Fruit fly (Drosophila melanogaster) whole organism, embryonic: ENCODE measurements around the gene Pif1A.

Experiments
- CG10209 ChIP-seq: fragments of 200-800 bp; sonication (Bioruptor generic); optimal IDR thresholded peaks from 3 replicates; lab custom pipeline; 2017; ENCODE audit warnings: missing biosample characterization, mild to moderate bottlenecking, missing genetic modification characterization, missing genetic modification reagents
- CG10321 ChIP-seq: fragments of 200-800 bp; sonication (Bioruptor generic); IDR thresholded peaks from 2 replicates; pipeline ENCODE4 v1.3.6; 2022; ENCODE audit warnings: missing biosample characterization, missing genetic modification characterization
- CG10654 ChIP-seq: fragments of 200-800 bp; sonication (Bioruptor generic); optimal IDR thresholded peaks from 2 replicates; lab custom pipeline; 2016; ENCODE audit warnings: missing biosample characterization, missing genetic modification characterization
- CG13287 ChIP-seq: fragments of 200-800 bp; sonication (Bioruptor generic); IDR thresholded peaks from 2 replicates; pipeline ENCODE4 v1.3.6; 2022; ENCODE audit warnings: missing biosample characterization, missing genetic modification characterization; ENCODE audit not compliant: partially characterized antibody
- CG14860 ChIP-seq: fragments of 200-800 bp; sonication (Bioruptor generic); IDR thresholded peaks from 3 replicates; pipeline ENCODE4 v1.3.6; 2022; ENCODE audit warnings: missing biosample characterization, missing genetic modification characterization; ENCODE audit not compliant: partially characterized antibody
- CG1603 ChIP-seq: fragments of 200-800 bp; sonication (Bioruptor generic); optimal IDR thresholded peaks from 2 replicates; lab custom pipeline; 2019; ENCODE audit warnings: missing biosample characterization, mild to moderate bottlenecking, missing genetic modification characterization, moderate library complexity
- CG17186 ChIP-seq: fragments of 200-800 bp; sonication (Bioruptor generic); optimal IDR thresholded peaks from 3 replicates; lab custom pipeline; 2017; ENCODE audit warnings: missing biosample characterization, missing genetic modification reagents, missing genetic modification characterization
- CG33557 ChIP-seq: fragments of 200-800 bp; sonication (Bioruptor generic); optimal IDR thresholded peaks from 2 replicates; lab custom pipeline; 2019; ENCODE audit warnings: missing biosample characterization, mild to moderate bottlenecking, missing genetic modification characterization, moderate library complexity
- CG3838 ChIP-seq: fragments of 200-800 bp; sonication (Bioruptor generic); optimal IDR thresholded peaks from 3 replicates; lab custom pipeline; 2016; ENCODE audit warnings: missing biosample characterization, missing genetic modification characterization
- CG4617 ChIP-seq: fragments of 200-800 bp; sonication (Bioruptor generic); optimal IDR thresholded peaks from 3 replicates; lab custom pipeline; 2016; ENCODE audit warnings: missing biosample characterization, missing genetic modification characterization, borderline replicate concordance
- CG6689 ChIP-seq: fragments of 200-800 bp; sonication (Bioruptor generic); IDR thresholded peaks from 2 replicates; pipeline ENCODE4 v1.3.6; 2022; ENCODE audit warnings: missing biosample characterization, missing genetic modification characterization
- CG8290 ChIP-seq, 3 experiments: fragments of 200-800 bp; sonication (Bioruptor generic); optimal IDR thresholded peaks; 2 replicates each; lab custom pipeline; 2016 to 2019; ENCODE audit warnings: missing biosample characterization in 3 of 3, missing genetic modification characterization in 3 of 3, mild to moderate bottlenecking in 2 of 3, moderate library complexity in 1 of 3
- D ChIP-seq, 2 experiments: fragments of 200-800 bp in 1 of 2; fragments of >200 bp in 1 of 2; sonication (Bioruptor generic) in 1 of 2; optimal IDR thresholded peaks; 2 replicates in 1 of 2; 3 replicates in 1 of 2; lab custom pipeline; 2017; ENCODE audit warnings: mild to moderate bottlenecking in 1 of 2, missing biosample characterization in 1 of 2, missing genetic modification characterization in 1 of 2, missing genetic modification reagents in 1 of 2
- Dll ChIP-seq: fragments of 200-800 bp; sonication (Bioruptor generic); IDR thresholded peaks from 4 replicates; pipeline ENCODE4 v1.3.6; 2022; ENCODE audit warnings: missing biosample characterization, missing genetic modification characterization; ENCODE audit not compliant: partially characterized antibody
- Doc2 ChIP-seq: fragments of 200-800 bp; sonication (Bioruptor generic); IDR thresholded peaks from 2 replicates; pipeline ENCODE4 v1.3.6; 2022; ENCODE audit warnings: missing biosample characterization, missing genetic modification characterization
- Dp ChIP-seq: fragments of 200-800 bp; sonication (Bioruptor generic); optimal IDR thresholded peaks from 2 replicates; lab custom pipeline; 2018; ENCODE audit warnings: missing biosample characterization, mild to moderate bottlenecking, missing genetic modification characterization, moderate library complexity
- Dref ChIP-seq: fragments of 200-800 bp; sonication (Bioruptor generic); IDR thresholded peaks from 2 replicates; pipeline ENCODE4 v1.3.6; 2022; ENCODE audit warnings: missing biosample characterization, missing genetic modification characterization
- Eip74EF ChIP-seq, 2 experiments: fragments of 200-800 bp in 1 of 2; fragments of >200 bp in 1 of 2; sonication (Bioruptor generic) in 1 of 2; optimal IDR thresholded peaks; 2 replicates each; lab custom pipeline; 2017 to 2019; ENCODE audit warnings: missing biosample characterization in 2 of 2, missing genetic modification characterization in 2 of 2, mild to moderate bottlenecking in 1 of 2, moderate library complexity in 1 of 2
- Ets65A ChIP-seq: fragments of 200-800 bp; sonication (Bioruptor generic); peaks from one replicate; lab custom pipeline; 2016; ENCODE audit warnings: missing biosample characterization, missing genetic modification characterization
- Hmr ChIP-seq: fragments of 200-800 bp; sonication (Bioruptor generic); optimal IDR thresholded peaks from 3 replicates; lab custom pipeline; 2017; ENCODE audit warnings: mild to moderate bottlenecking, missing biosample characterization, missing genetic modification reagents, missing genetic modification characterization
- Kr ChIP-seq: fragments of 200-800 bp; sonication (Bioruptor generic); optimal IDR thresholded peaks from 2 replicates; lab custom pipeline; 2017; ENCODE audit warnings: missing biosample characterization, mild to moderate bottlenecking, missing genetic modification characterization
- MBD-R2 ChIP-seq: fragments of 200-800 bp; sonication (Bioruptor generic); IDR thresholded peaks from 2 replicates; pipeline ENCODE4 v1.3.6; 2022; ENCODE audit warnings: missing biosample characterization, missing genetic modification characterization
- MESR4 ChIP-seq: fragments of 200-800 bp; sonication (Bioruptor generic); optimal IDR thresholded peaks from 2 replicates; lab custom pipeline; 2018; ENCODE audit warnings: missing biosample characterization, mild to moderate bottlenecking, missing genetic modification characterization, moderate library complexity
- Max ChIP-seq: fragments of 200-800 bp; sonication (Bioruptor generic); optimal IDR thresholded peaks from 2 replicates; lab custom pipeline; 2016; ENCODE audit warnings: missing biosample characterization, mild to moderate bottlenecking, missing genetic modification characterization
- Med ChIP-seq: fragments of 200-800 bp; sonication (Bioruptor generic); peaks from one replicate; lab custom pipeline; 2016; ENCODE audit warnings: missing biosample characterization, missing genetic modification characterization, mild to moderate bottlenecking, inconsistent platforms, moderate library complexity
- Meics ChIP-seq: fragments of 200-800 bp; sonication (Bioruptor generic); optimal IDR thresholded peaks from 2 replicates; lab custom pipeline; 2017; ENCODE audit warnings: missing biosample characterization, mild to moderate bottlenecking, missing genetic modification characterization
- Myb ChIP-seq: fragments of 200-800 bp; sonication (Bioruptor generic); optimal IDR thresholded peaks from 2 replicates; lab custom pipeline; 2016; ENCODE audit warnings: missing biosample characterization, missing genetic modification characterization
- NFAT ChIP-seq: fragments of 200-800 bp; sonication (Bioruptor generic); IDR thresholded peaks from 2 replicates; pipeline ENCODE4 v1.3.6; 2022; ENCODE audit warnings: missing biosample characterization, missing genetic modification characterization
- Oaz ChIP-seq: fragments of 200-800 bp; sonication (Bioruptor generic); IDR thresholded peaks from 2 replicates; pipeline ENCODE4 v1.3.6; 2022; ENCODE audit warnings: missing biosample characterization, missing genetic modification characterization
- Opbp ChIP-seq: fragments of 200-800 bp; sonication (Bioruptor generic); IDR thresholded peaks from 3 replicates; pipeline ENCODE4 v1.3.6; 2022; ENCODE audit warnings: missing biosample characterization, missing genetic modification characterization; ENCODE audit not compliant: partially characterized antibody
- Poxn ChIP-seq: fragments of 200-800 bp; sonication (Bioruptor generic); IDR thresholded peaks from 2 replicates; pipeline ENCODE4 v1.3.6; 2022; ENCODE audit warnings: missing biosample characterization, missing genetic modification characterization
- Side ChIP-seq: fragments of 200-800 bp; sonication (Bioruptor generic); optimal IDR thresholded peaks from 2 replicates; lab custom pipeline; 2016; ENCODE audit warnings: missing biosample characterization, missing genetic modification characterization
- Vsx1 ChIP-seq: fragments of 200-800 bp; sonication (Bioruptor generic); optimal IDR thresholded peaks from 2 replicates; lab custom pipeline; 2017; ENCODE audit warnings: missing biosample characterization, mild to moderate bottlenecking, missing genetic modification characterization, missing genetic modification reagents
- Xrp1 ChIP-seq: fragments of 200-800 bp; sonication (Bioruptor generic); IDR thresholded peaks from 2 replicates; pipeline ENCODE4 v1.3.6; 2022; ENCODE audit warnings: missing biosample characterization, missing genetic modification characterization
- cad ChIP-seq: fragments of >200 bp; optimal IDR thresholded peaks from 2 replicates; lab custom pipeline; 2017; ENCODE audit warnings: missing biosample characterization, missing genetic modification characterization
- chif ChIP-seq, 2 experiments: fragments of 200-800 bp; sonication (Bioruptor generic); optimal IDR thresholded peaks; 3 replicates each; lab custom pipeline; 2016; ENCODE audit warnings: missing biosample characterization in 2 of 2, missing genetic modification characterization in 2 of 2
- jumu ChIP-seq: fragments of 200-800 bp; sonication (Bioruptor generic); optimal IDR thresholded peaks from 3 replicates; lab custom pipeline; 2016; ENCODE audit warnings: missing biosample characterization, missing genetic modification characterization
- lola ChIP-seq, 3 experiments: fragments of >200 bp in 2 of 3; fragments of 200-800 bp in 1 of 3; sonication (Bioruptor generic) in 1 of 3; optimal IDR thresholded peaks; 2 replicates each; lab custom pipeline; 2017 to 2019; ENCODE audit warnings: missing biosample characterization in 3 of 3, missing genetic modification characterization in 3 of 3, mild to moderate bottlenecking in 1 of 3, moderate library complexity in 1 of 3
- mirr ChIP-seq: fragments of 200-800 bp; sonication (Bioruptor generic); optimal IDR thresholded peaks from 3 replicates; lab custom pipeline; 2018; ENCODE audit warnings: missing biosample characterization, mild to moderate bottlenecking, missing genetic modification characterization
- nerfin-1 ChIP-seq: fragments of 200-800 bp; sonication (Bioruptor generic); optimal IDR thresholded peaks from 3 replicates; lab custom pipeline; 2019; ENCODE audit warnings: missing biosample characterization, mild to moderate bottlenecking, missing genetic modification characterization, moderate library complexity
- nerfin-2 ChIP-seq: fragments of 200-800 bp; sonication (Bioruptor generic); IDR thresholded peaks from 2 replicates; pipeline ENCODE4 v1.3.6; 2022; ENCODE audit warnings: missing biosample characterization, missing genetic modification characterization; ENCODE audit not compliant: partially characterized antibody
- p53 ChIP-seq: fragments of 200-800 bp; sonication (Bioruptor generic); optimal IDR thresholded peaks from 2 replicates; lab custom pipeline; 2016; ENCODE audit warnings: missing biosample characterization, missing genetic modification characterization
- pnt ChIP-seq: fragments of 200-800 bp; sonication (Bioruptor generic); optimal IDR thresholded peaks from 3 replicates; lab custom pipeline; 2016; ENCODE audit warnings: missing biosample characterization, missing genetic modification characterization
- pzg ChIP-seq: fragments of 200-800 bp; sonication (Bioruptor generic); optimal IDR thresholded peaks from 3 replicates; lab custom pipeline; 2018; ENCODE audit warnings: missing biosample characterization, mild to moderate bottlenecking, missing genetic modification characterization, moderate library complexity
- ttk ChIP-seq: fragments of 200-800 bp; sonication (Bioruptor generic); IDR thresholded peaks from 2 replicates; pipeline ENCODE4 v2.1.2; 2022; ENCODE audit warnings: missing biosample characterization, missing genetic modification characterization
- vfl ChIP-seq: fragments of 200-800 bp; sonication (Bioruptor generic); optimal IDR thresholded peaks from 2 replicates; lab custom pipeline; 2016; ENCODE audit warnings: missing biosample characterization, missing genetic modification characterization
- zen ChIP-seq: fragments of 200-800 bp; sonication (Bioruptor generic); optimal IDR thresholded peaks from 3 replicates; lab custom pipeline; 2018; ENCODE audit warnings: missing biosample characterization, mild to moderate bottlenecking, missing genetic modification characterization, moderate library complexity
- zfh1 ChIP-seq: fragments of 200-800 bp; sonication (Bioruptor generic); IDR thresholded peaks from 3 replicates; pipeline ENCODE4 v1.3.6; 2022; ENCODE audit warnings: missing biosample characterization, missing genetic modification characterization
- zfh2 ChIP-seq: fragments of 200-800 bp; sonication (Bioruptor generic); optimal IDR thresholded peaks from 2 replicates; lab custom pipeline; 2016; ENCODE audit warnings: missing biosample characterization, missing genetic modification characterization

Gene Pif1A

DNA sequence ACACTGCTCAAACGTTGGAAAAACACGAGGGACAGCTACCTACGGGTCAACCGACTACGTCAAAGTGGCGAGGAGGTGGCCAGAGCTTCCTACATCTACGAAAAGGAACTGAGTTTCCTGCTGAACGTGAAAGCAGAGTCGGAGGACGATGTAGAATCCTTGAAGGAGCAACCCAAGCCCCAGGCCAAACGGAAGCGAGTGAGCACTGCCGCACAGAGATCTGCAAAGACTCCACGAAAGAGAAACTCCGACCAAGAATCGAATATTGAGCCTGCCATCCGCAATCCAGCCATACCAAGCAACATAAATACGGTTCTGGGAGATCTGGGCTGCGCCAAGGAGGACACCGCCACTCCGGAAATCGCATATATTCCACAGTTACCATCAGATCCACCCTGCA is 5.7 kb upstream of the Pif1A start (continued):
- peak; percentile 16 for TF ChIP-seq D (optimal IDR thresholded peaks at IDR 0.05; lab: Kevin White, UChicago)
- TF ChIP-seq D (GFP tag; optimal IDR thresholded peaks at IDR 0.05; lab: Kevin White, UChicago): no peak
- TF ChIP-seq Doc2 (GFP tag; lab: Robert Waterston, UW): no peak
- TF ChIP-seq p53 (GFP tag; lab: Kevin White, UChicago): no peak
- TF ChIP-seq chif (GFP tag; optimal IDR thresholded peaks at IDR 0.05; lab: Kevin White, UChicago): no peak
- TF ChIP-seq Opbp (GFP tag; lab: Robert Waterston, UW): no peak
- TF ChIP-seq CG8290 (GFP tag; optimal IDR thresholded peaks at IDR 0.05; lab: Kevin White, UChicago): no peak
- no peak for TF ChIP-seq CG8290 (tag; optimal IDR thresholded peaks at IDR 0.05; lab: Kevin White, UChicago)
- no peak for TF ChIP-seq pnt (GFP tag; lab: Kevin White, UChicago)
- no peak for TF ChIP-seq Eip74EF (GFP tag; optimal IDR thresholded peaks at IDR 0.05; lab: Kevin White, UChicago)
- no peak for TF ChIP-seq CG33557
- no peak for TF ChIP-seq Hmr (GFP tag; lab: Kevin White, UChicago)
- no peak for TF ChIP-seq nerfin-1 (tag; lab: Kevin White, UChicago)
- no peak for TF ChIP-seq Dll
- no peak for TF ChIP-seq zen (tag; lab: Kevin White, UChicago)
- TF ChIP-seq CG6689 (GFP tag; lab: Robert Waterston, UW): no peak
- no peak for TF ChIP-seq mirr (GFP tag; lab: Kevin White, UChicago)
- TF ChIP-seq zfh1 (GFP tag; lab: Robert Waterston, UW): 0 out of 3 replicates have a peak, but pooled peaks have one; percentile 31
- TF ChIP-seq Myb (GFP tag; lab: Kevin White, UChicago): no peak
- TF ChIP-seq Xrp1 (GFP tag; lab: Robert Waterston, UW): no peak
- no peak for TF ChIP-seq Meics (GFP tag; lab: Kevin White, UChicago)
- no peak for TF ChIP-seq Poxn (GFP tag; lab: Robert Waterston, UW)

DNA sequence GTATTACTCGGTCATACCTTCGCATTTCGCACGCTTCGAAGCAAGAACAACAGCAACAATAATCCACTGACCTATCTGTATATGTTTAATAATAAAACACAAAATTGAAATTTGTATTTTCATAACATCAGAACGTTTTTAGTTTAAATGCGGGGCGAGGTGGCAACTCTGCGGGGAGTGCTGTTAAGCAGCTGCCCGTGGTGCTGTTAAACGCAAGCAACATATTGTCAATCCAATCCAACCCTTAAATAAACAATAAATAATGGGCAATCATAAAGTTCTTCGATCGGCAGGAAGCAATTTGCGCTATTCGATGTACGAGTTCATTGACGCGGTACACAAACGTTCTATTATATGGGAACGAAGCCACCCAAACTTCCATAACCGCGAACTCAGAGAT is 5.1 kb upstream of the Pif1A start, which contains the start of gene hng2:
Gene hng2, plus strand, starts transcription at position 219 of the 400 bp plus-strand sequence.
- TF ChIP-seq CG10209 (GFP tag; lab: Kevin White, UChicago) (no peak), Max (no peak), Oaz (GFP tag; lab: Robert Waterston, UW) (no peak), nerfin-2 (GFP tag; lab: Robert Waterston, UW) (no peak), Dref (peak; percentile 34; the same call in 1 of the 2 replicates), Med (peak; percentile 44), CG3838 (GFP tag; lab: Kevin White, UChicago) (peak; percentile 74), Dp (GFP tag; lab: Kevin White, UChicago) (peak; percentile 22), Vsx1 (GFP tag; lab: Kevin White, UChicago) (no peak), lola (GFP tag; optimal IDR thresholded peaks at IDR 0.05; lab: Kevin White, UChicago) (no peak), Kr (no peak), CG1603 (tag; lab: Kevin White, UChicago) (peak; percentile 37), Ets65A (GFP tag; lab: Kevin White, UChicago) (peak; percentile 28), NFAT (GFP tag; lab: Robert Waterston, UW) (no peak), vfl (GFP tag; lab: Kevin White, UChicago) (no peak), CG17186 (peak; percentile 99), MESR4 (GFP tag; lab: Kevin White, UChicago) (peak; percentile 16), CG10654 (no peak), CG13287 (GFP tag; lab: Robert Waterston, UW) (0 out of 2 replicates have a peak, but pooled peaks have one; percentile 8), ttk (GFP tag; lab: Robert Waterston, UW) (no peak), Side (GFP tag; lab: Kevin White, UChicago) (no peak), zfh2 (GFP tag; lab: Kevin White, UChicago) (no peak), cad (GFP tag; lab: Kevin White, UChicago) (peak; percentile 7), jumu (GFP tag; lab: Kevin White, UChicago) (no peak), CG10321 (GFP tag; lab: Robert Waterston, UW) (no peak), MBD-R2 (GFP tag; lab: Robert Waterston, UW) (peak; percentile 39; the same call in 1 of the 2 replicates), CG4617 (peak; percentile 12), CG14860 (GFP tag; lab: Robert Waterston, UW) (no peak), pzg (GFP tag; lab: Kevin White, UChicago) (peak; percentile 36)
